Fruit fly (Drosophila melanogaster): Measurements from ENCODE around the gene CG10214.

DNA sequence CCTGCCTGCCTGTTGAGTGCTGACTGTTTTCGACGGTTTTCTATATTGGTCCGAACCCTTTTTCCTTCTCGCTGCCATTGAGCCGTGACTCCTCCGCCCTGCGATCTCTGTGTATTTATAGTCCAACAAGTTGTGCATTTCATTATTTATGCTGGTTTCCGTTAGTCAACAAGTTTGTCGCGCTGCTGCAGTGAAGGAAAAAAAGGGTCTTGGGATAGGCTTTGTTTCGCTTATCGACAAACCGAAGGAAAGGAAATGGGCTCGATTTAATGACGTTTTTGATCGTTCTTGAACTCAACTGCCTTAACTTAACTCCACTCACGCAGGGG, 20.3 kb upstream of the CG10214 start:
- TF ChIP-seq psq (GFP tag; optimal IDR thresholded peaks at IDR 0.05) = no peak
- TF ChIP-seq Rel (GFP tag; optimal IDR thresholded peaks at IDR 0.05) = no peak
- no peak for TF ChIP-seq Rel (tag; optimal IDR thresholded peaks at IDR 0.05)
- TF ChIP-seq N (GFP tag; optimal IDR thresholded peaks at IDR 0.05) = no peak
- TF ChIP-seq ey (GFP tag; optimal IDR thresholded peaks at IDR 0.05) = no peak
- TF ChIP-seq Dfd (GFP tag; optimal IDR thresholded peaks at IDR 0.05) = no peak
- no peak for TF ChIP-seq usp (GFP tag; optimal IDR thresholded peaks at IDR 0.05)
- TF ChIP-seq lola (GFP tag; optimal IDR thresholded peaks at IDR 0.05) = no peak
- no peak for TF ChIP-seq br (GFP tag; optimal IDR thresholded peaks at IDR 0.05)
- TF ChIP-seq brk (GFP tag; optimal IDR thresholded peaks at IDR 0.05) = no peak

Measured in whole organism, wandering third instar larva.